Fruit fly (Drosophila melanogaster) whole organism, embryonic: ENCODE data around the gene Wbp2.

Source experiments
- Ada2b ChIP-seq: fragments of 200-800 bp; sonication (Bioruptor generic); IDR thresholded peaks from 2 replicates; pipeline ENCODE4 v1.3.6; 2022; ENCODE audit warnings: missing biosample characterization, missing genetic modification characterization
- Atf-2 ChIP-seq: fragments of 200-800 bp; sonication (Bioruptor generic); optimal IDR thresholded peaks from 2 replicates; lab custom pipeline; 2016; ENCODE audit warnings: missing biosample characterization, missing genetic modification characterization
- CG11456 ChIP-seq: fragments of 200-800 bp; sonication (Bioruptor generic); IDR thresholded peaks from 3 replicates; pipeline ENCODE4 v1.3.6; 2022; ENCODE audit warnings: missing biosample characterization, missing genetic modification characterization
- CG13296 ChIP-seq: fragments of 200-800 bp; sonication (Bioruptor generic); optimal IDR thresholded peaks from 3 replicates; lab custom pipeline; 2018; ENCODE audit warnings: missing biosample characterization, mild to moderate bottlenecking, missing genetic modification characterization
- CG13894 ChIP-seq: fragments of 200-800 bp; sonication (Bioruptor generic); optimal IDR thresholded peaks from 3 replicates; lab custom pipeline; 2018; ENCODE audit warnings: missing biosample characterization, mild to moderate bottlenecking, missing genetic modification characterization, moderate library complexity
- CG14667 ChIP-seq: fragments of 200-800 bp; sonication (Bioruptor generic); IDR thresholded peaks from 2 replicates; pipeline ENCODE4 v1.3.6; 2022; ENCODE audit warnings: missing biosample characterization, missing genetic modification characterization
- CG15601 ChIP-seq: fragments of 200-800 bp; sonication (Bioruptor generic); optimal IDR thresholded peaks from 3 replicates; lab custom pipeline; 2019; ENCODE audit warnings: missing biosample characterization, mild to moderate bottlenecking, missing genetic modification characterization, moderate library complexity
- CG2120 ChIP-seq: fragments of 200-800 bp; sonication (Bioruptor generic); optimal IDR thresholded peaks from 3 replicates; lab custom pipeline; 2016; ENCODE audit warnings: missing biosample characterization, missing genetic modification characterization
- CG32767 ChIP-seq: fragments of 200-800 bp; sonication (Bioruptor generic); IDR thresholded peaks from 2 replicates; pipeline ENCODE4 v1.3.6; 2022; ENCODE audit warnings: missing biosample characterization, missing genetic modification characterization
- CG4360 ChIP-seq: fragments of 200-800 bp; sonication (Bioruptor generic); IDR thresholded peaks from 2 replicates; pipeline ENCODE4 v1.3.6; 2022; ENCODE audit warnings: missing biosample characterization, missing genetic modification characterization
- CG5180 ChIP-seq: fragments of 200-800 bp; sonication (Bioruptor generic); optimal IDR thresholded peaks from 3 replicates; lab custom pipeline; 2017; ENCODE audit warnings: missing biosample characterization, missing genetic modification characterization, mild to moderate bottlenecking, moderate library complexity, missing genetic modification reagents
- CG5245 ChIP-seq: fragments of 200-800 bp; sonication (Bioruptor generic); optimal IDR thresholded peaks from 3 replicates; lab custom pipeline; 2016; ENCODE audit warnings: missing biosample characterization, missing genetic modification characterization
- CG9215 ChIP-seq: fragments of 200-800 bp; sonication (Bioruptor generic); IDR thresholded peaks from 2 replicates; pipeline ENCODE4 v1.3.6; 2022; ENCODE audit warnings: missing biosample characterization, missing genetic modification characterization
- CG9727 ChIP-seq: fragments of 200-800 bp; sonication (Bioruptor generic); optimal IDR thresholded peaks from 3 replicates; lab custom pipeline; 2017; ENCODE audit warnings: missing biosample characterization, mild to moderate bottlenecking, missing genetic modification characterization
- Dp ChIP-seq: fragments of 200-800 bp; sonication (Bioruptor generic); optimal IDR thresholded peaks from 2 replicates; lab custom pipeline; 2018; ENCODE audit warnings: missing biosample characterization, mild to moderate bottlenecking, missing genetic modification characterization, moderate library complexity
- E2f1 ChIP-seq: fragments of 200-800 bp; sonication (Bioruptor generic); IDR thresholded peaks from 2 replicates; pipeline ENCODE4 v1.3.6; 2022; ENCODE audit warnings: missing biosample characterization, missing genetic modification characterization
- Fer1 ChIP-seq: fragments of 200-800 bp; sonication (Bioruptor generic); optimal IDR thresholded peaks from 2 replicates; lab custom pipeline; 2017; ENCODE audit warnings: missing biosample characterization, mild to moderate bottlenecking, missing genetic modification characterization
- Fer3 ChIP-seq: fragments of 200-800 bp; sonication (Bioruptor generic); optimal IDR thresholded peaks from 2 replicates; lab custom pipeline; 2018; ENCODE audit warnings: missing biosample characterization, mild to moderate bottlenecking, missing genetic modification characterization, moderate library complexity
- GATAe ChIP-seq: fragments of 200-800 bp; sonication (Bioruptor generic); conservative IDR thresholded peaks from 2 replicates; pipeline ENCODE4 v1.3.6; 2022; ENCODE audit warnings: missing biosample characterization, missing genetic modification characterization
- Neu2 ChIP-seq: fragments of 200-800 bp; sonication (Bioruptor generic); optimal IDR thresholded peaks from 3 replicates; lab custom pipeline; 2016; ENCODE audit warnings: missing biosample characterization, missing genetic modification characterization, borderline replicate concordance
- Ravus ChIP-seq: fragments of 200-800 bp; sonication (Bioruptor generic); IDR thresholded peaks from 2 replicates; pipeline ENCODE4 v1.3.6; 2022; ENCODE audit warnings: missing biosample characterization, missing genetic modification characterization
- Scr ChIP-seq: fragments of 200-800 bp; sonication (Bioruptor generic); IDR thresholded peaks from 2 replicates; pipeline ENCODE4 v1.3.6; 2022; ENCODE audit warnings: missing biosample characterization, missing genetic modification characterization; ENCODE audit not compliant: partially characterized antibody
- Sry-δ ChIP-seq: fragments of 200-800 bp; sonication (Bioruptor generic); optimal IDR thresholded peaks from 2 replicates; lab custom pipeline; 2016; ENCODE audit warnings: missing biosample characterization, missing genetic modification characterization
- amos ChIP-seq: fragments of 200-800 bp; sonication (Bioruptor generic); IDR thresholded peaks from 2 replicates; pipeline ENCODE4 v1.3.6; 2022; ENCODE audit warnings: missing biosample characterization, missing genetic modification characterization; ENCODE audit not compliant: partially characterized antibody
- ase ChIP-seq: fragments of 200-800 bp; sonication (Bioruptor generic); IDR thresholded peaks from 3 replicates; pipeline ENCODE4 v1.3.6; 2022; ENCODE audit warnings: missing biosample characterization, missing genetic modification characterization
- bbx ChIP-seq: fragments of 200-800 bp; sonication (Bioruptor generic); IDR thresholded peaks from 2 replicates; pipeline ENCODE4 v1.3.6; 2022; ENCODE audit warnings: missing biosample characterization, missing genetic modification characterization; ENCODE audit not compliant: partially characterized antibody
- chm ChIP-seq: fragments of 200-800 bp; sonication (Bioruptor generic); IDR thresholded peaks from 2 replicates; pipeline ENCODE4 v1.3.6; 2022; ENCODE audit warnings: missing biosample characterization, missing genetic modification characterization
- crol ChIP-seq: fragments of 200-800 bp; sonication (Bioruptor generic); IDR thresholded peaks from 2 replicates; pipeline ENCODE4 v1.3.6; 2022; ENCODE audit warnings: missing biosample characterization, missing genetic modification characterization
- crp ChIP-seq, 2 experiments: fragments of 200-800 bp; sonication (Bioruptor generic); optimal IDR thresholded peaks; 2 replicates in 1 of 2; 3 replicates in 1 of 2; lab custom pipeline; 2017; ENCODE audit warnings: missing biosample characterization in 2 of 2, missing genetic modification characterization in 2 of 2, mild to moderate bottlenecking in 1 of 2, moderate library complexity in 1 of 2
- dmrt99B ChIP-seq: fragments of 200-800 bp; sonication (Bioruptor generic); optimal IDR thresholded peaks from 2 replicates; lab custom pipeline; 2018; ENCODE audit warnings: missing biosample characterization, mild to moderate bottlenecking, missing genetic modification characterization, moderate library complexity
- ems ChIP-seq: fragments of 200-800 bp; sonication (Bioruptor generic); optimal IDR thresholded peaks from 3 replicates; lab custom pipeline; 2016; ENCODE audit warnings: missing biosample characterization, missing genetic modification characterization
- exex ChIP-seq: fragments of 200-800 bp; sonication (Bioruptor generic); optimal IDR thresholded peaks from 4 replicates; lab custom pipeline; 2018; ENCODE audit warnings: missing biosample characterization, mild to moderate bottlenecking, missing genetic modification characterization, moderate library complexity
- fd3F ChIP-seq: fragments of 200-800 bp; sonication (Bioruptor generic); optimal IDR thresholded peaks from 2 replicates; lab custom pipeline; 2018; ENCODE audit warnings: missing biosample characterization, mild to moderate bottlenecking, missing genetic modification characterization, moderate library complexity
- fd64A ChIP-seq: fragments of 200-800 bp; sonication (Bioruptor generic); optimal IDR thresholded peaks from 3 replicates; lab custom pipeline; 2018; ENCODE audit warnings: missing biosample characterization, mild to moderate bottlenecking, missing genetic modification characterization
- gce ChIP-seq: fragments of 200-800 bp; sonication (Bioruptor generic); IDR thresholded peaks from 3 replicates; pipeline ENCODE4 v1.3.6; 2022; ENCODE audit warnings: missing biosample characterization, missing genetic modification characterization
- inv ChIP-seq: fragments of 200-800 bp; sonication (Bioruptor generic); IDR thresholded peaks from 2 replicates; pipeline ENCODE4 v1.3.6; 2022; ENCODE audit warnings: missing biosample characterization, missing genetic modification characterization; ENCODE audit not compliant: partially characterized antibody
- jumu ChIP-seq: fragments of 200-800 bp; sonication (Bioruptor generic); optimal IDR thresholded peaks from 3 replicates; lab custom pipeline; 2016; ENCODE audit warnings: missing biosample characterization, missing genetic modification characterization
- mam ChIP-seq: fragments of 200-800 bp; sonication (Bioruptor generic); optimal IDR thresholded peaks from 3 replicates; lab custom pipeline; 2016; ENCODE audit warnings: missing biosample characterization, missing genetic modification characterization
- mirr ChIP-seq: fragments of 200-800 bp; sonication (Bioruptor generic); optimal IDR thresholded peaks from 3 replicates; lab custom pipeline; 2018; ENCODE audit warnings: missing biosample characterization, mild to moderate bottlenecking, missing genetic modification characterization
- prd ChIP-seq, 3 experiments: fragments of >200 bp in 2 of 3; fragments of 200-800 bp in 1 of 3; sonication (Bioruptor generic) in 1 of 3; optimal IDR thresholded peaks in 2 of 3; IDR thresholded peaks in 1 of 3; 2 replicates in 2 of 3; 3 replicates in 1 of 3; pipeline versions ENCODE4 v1.3.6 to Lab custom; 2017 to 2022; ENCODE audit warnings: missing biosample characterization in 1 of 3, missing genetic modification characterization in 1 of 3
- ranshi ChIP-seq: fragments of 200-800 bp; sonication (Bioruptor generic); IDR thresholded peaks from 2 replicates; pipeline ENCODE4 v1.3.6; 2022; ENCODE audit warnings: missing biosample characterization, missing genetic modification characterization
- sob ChIP-seq: fragments of 200-800 bp; sonication (Bioruptor generic); IDR thresholded peaks from 2 replicates; pipeline ENCODE4 v1.3.6; 2022; ENCODE audit warnings: missing biosample characterization, missing genetic modification characterization
- tin ChIP-seq: fragments of 200-800 bp; sonication (Bioruptor generic); optimal IDR thresholded peaks from 3 replicates; lab custom pipeline; 2016; ENCODE audit warnings: missing biosample characterization, missing genetic modification characterization
- zfh2 ChIP-seq: fragments of 200-800 bp; sonication (Bioruptor generic); optimal IDR thresholded peaks from 2 replicates; lab custom pipeline; 2016; ENCODE audit warnings: missing biosample characterization, missing genetic modification characterization

Gene Wbp2

DNA sequence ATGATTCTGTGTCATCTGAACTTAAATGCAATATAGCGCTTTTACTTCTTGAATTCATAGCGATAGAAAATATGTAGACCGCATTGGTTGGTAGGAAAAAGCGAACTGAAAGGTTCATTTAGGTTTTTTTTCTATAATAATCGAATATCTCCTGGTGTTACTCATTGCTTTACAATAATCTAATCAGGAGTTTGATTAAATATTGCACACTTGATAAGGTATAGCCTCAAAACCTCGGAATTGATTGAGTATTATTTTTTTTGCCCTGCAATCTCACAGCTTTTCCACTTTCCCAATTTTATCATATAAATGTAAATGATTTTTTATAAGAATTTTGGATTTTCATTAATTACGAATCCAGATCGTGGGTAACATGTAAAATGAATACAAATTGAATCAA is 12.9 kb downstream of the Wbp2 start, which contains the start of gene CG10943:
Gene CG10943, minus strand, starts transcription at position 101 of the 400 bp plus-strand sequence.
- TF ChIP-seq CG13296, result no peak
- TF ChIP-seq exex (tag; lab: Kevin White, UChicago), result peak; percentile 4
- no peak for TF ChIP-seq CG13894 (tag; lab: Kevin White, UChicago)
- 0 out of 2 replicates have a peak, but pooled peaks have one; percentile 22 for TF ChIP-seq GATAe (GFP tag; lab: Robert Waterston, UW)

dm6 chr3L:12864472-12864871 is 14.5 kb downstream of the Wbp2 start:
- TF ChIP-seq CG4360 (GFP tag; lab: Robert Waterston, UW) (peak; percentile 56; the same call in 1 of the 2 replicates), Ravus (GFP tag; lab: Robert Waterston, UW) (no peak)

DNA sequence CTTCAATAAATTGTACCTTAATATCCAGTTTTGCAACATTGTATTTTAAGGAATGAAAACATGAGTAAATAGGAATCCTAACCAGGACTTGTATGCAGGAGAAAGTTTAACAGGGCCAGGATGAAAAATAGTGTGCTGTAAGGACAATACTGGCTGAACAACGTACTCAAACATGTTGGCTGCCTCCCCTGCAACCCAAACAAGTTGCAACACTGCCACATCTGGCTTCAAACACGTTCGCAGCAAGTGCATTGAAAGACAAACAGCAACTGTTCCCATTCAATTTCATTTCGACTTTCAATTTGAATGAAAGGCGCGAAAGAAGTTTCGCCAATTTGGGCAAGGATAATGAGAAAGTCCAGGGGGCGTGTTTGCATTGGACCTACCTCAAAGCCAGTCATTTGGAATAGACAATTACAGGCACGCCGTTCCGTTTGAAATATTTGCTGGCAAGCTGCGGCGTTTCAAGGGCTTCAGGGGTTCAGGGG is 18.0 kb downstream of the Wbp2 start:
- peak; percentile 35 for TF ChIP-seq Fer1 (GFP tag; lab: Kevin White, UChicago)
- no peak for TF ChIP-seq crol (GFP tag; lab: Robert Waterston, UW)
- TF ChIP-seq CG15601, result peak; percentile 99
- peak; percentile 97 for TF ChIP-seq CG5180 (GFP tag; lab: Kevin White, UChicago)

- TF ChIP-seq crol (GFP tag; lab: Robert Waterston, UW) (no peak), ranshi (peak; percentile 8; the same call in 1 of the 2 replicates), ems (GFP tag; lab: Kevin White, UChicago) (no peak), Scr (GFP tag; lab: Robert Waterston, UW) (no peak), amos (GFP tag; lab: Robert Waterston, UW) (no peak), gce (GFP tag; lab: Robert Waterston, UW) (no peak), CG2120 (GFP tag; lab: Kevin White, UChicago) (peak; percentile 69), chm (GFP tag; lab: Robert Waterston, UW) (no peak), mam (GFP tag; lab: Kevin White, UChicago) (peak; percentile 15), Neu2 (GFP tag; lab: Kevin White, UChicago) (no peak), fd64A (GFP tag; lab: Kevin White, UChicago) (no peak), inv (GFP tag; lab: Robert Waterston, UW) (no peak), Sry-δ (GFP tag; lab: Kevin White, UChicago) (no peak), crp (GFP tag; optimal IDR thresholded peaks at IDR 0.05; lab: Kevin White, UChicago) (no peak), E2f1 (GFP tag; lab: Robert Waterston, UW) (no peak), Fer3 (tag; lab: Kevin White, UChicago) (peak; percentile 25), tin (GFP tag; lab: Kevin White, UChicago) (no peak), prd (optimal IDR thresholded peaks at IDR 0.05; lab: Kevin White, UChicago) (no peak), prd (GFP tag; IDR thresholded peaks at IDR 0.05; lab: Robert Waterston, UW) (0 out of 3 replicates have a peak, but pooled peaks have one; percentile 12), dmrt99B (tag; lab: Kevin White, UChicago) (peak; percentile 27), sob (GFP tag; lab: Robert Waterston, UW) (peak; percentile 22; the same call in 1 of the 2 replicates), Ada2b (GFP tag; lab: Robert Waterston, UW) (peak; percentile 39; the same call in 1 of the 2 replicates), CG14667 (GFP tag; lab: Robert Waterston, UW) (no peak), Atf-2 (GFP tag; lab: Kevin White, UChicago) (no peak), CG9215 (no peak), CG32767 (GFP tag; lab: Robert Waterston, UW) (no peak), zfh2 (GFP tag; lab: Kevin White, UChicago) (no peak), Fer1 (GFP tag; lab: Kevin White, UChicago) (no peak), fd3F (GFP tag; lab: Kevin White, UChicago) (peak; percentile 7), CG5245 (GFP tag; lab: Kevin White, UChicago) (no peak), bbx (GFP tag; lab: Robert Waterston, UW) (no peak), ase (GFP tag; lab: Robert Waterston, UW) (no peak), Dp (GFP tag; lab: Kevin White, UChicago) (no peak), CG9727 (GFP tag; lab: Kevin White, UChicago) (peak; percentile 7), mirr (no peak), CG11456 (no peak), jumu (GFP tag; lab: Kevin White, UChicago) (no peak), exex (tag; lab: Kevin White, UChicago) (no peak)
These were observed 24.2 kb downstream of the Wbp2 start for dm6 chr3L:12874211-12874610.
